Fruit fly (Drosophila melanogaster): ENCODE data around the gene CG1537.

DNA sequence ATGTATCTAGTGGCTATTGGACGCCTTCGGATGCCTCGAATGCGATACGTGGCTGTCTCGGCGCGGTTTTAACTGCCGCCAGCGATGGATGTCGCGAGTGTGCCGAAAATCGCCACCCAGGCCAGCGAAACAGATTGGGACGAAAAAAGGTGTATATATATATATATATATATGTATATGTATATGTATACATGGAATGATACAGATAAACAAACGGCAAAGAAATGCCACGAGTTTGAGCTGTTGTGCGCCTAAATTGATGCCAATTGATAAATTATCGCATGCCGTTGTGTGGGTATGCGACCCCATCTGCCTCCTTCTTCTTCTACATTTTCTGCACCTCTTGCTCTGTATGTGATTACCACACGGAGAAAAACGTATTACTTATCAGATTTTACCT lies 3.5 kb downstream of the CG1537 start, which contains the start of gene CG1545:
- TF ChIP-seq EcR (GFP tag; optimal IDR thresholded peaks at IDR 0.05): no peak
- no peak for TF ChIP-seq Pif1A (GFP tag; optimal IDR thresholded peaks at IDR 0.05)
